Fruit fly (Drosophila melanogaster): ENCODE data around the gene mid.

- TF ChIP-seq CG8301 (tag; optimal IDR thresholded peaks at IDR 0.05) (no peak), CG4496 (GFP tag; IDR thresholded peaks at IDR 0.05) (no peak), CG15710 (tag; optimal IDR thresholded peaks at IDR 0.05) (no peak), gl (tag; optimal IDR thresholded peaks at IDR 0.05) (no peak), Ets98B (GFP tag; IDR thresholded peaks at IDR 0.05) (no peak)
Measured at dm6 chr2L:5432798-5433197, 28.6 kb upstream of the mid start.

Measured in whole organism, pupa.